Fruit fly (Drosophila melanogaster): ENCODE results near the gene CG44088.

- TF ChIP-seq CTCF (optimal IDR thresholded peaks at IDR 0.05) = no peak
- TF ChIP-seq CG8478 (optimal IDR thresholded peaks at IDR 0.05) = no peak
Observed at dm6 chr3R:4725349-4725748, 49.5 kb downstream of the CG44088 start.
